Worm (Caenorhabditis elegans) whole organism, midembryonic: ENCODE measurements around the gene spin-3.

Source experiments
- cog-1 ChIP-seq: sonication (generic microtip); optimal IDR thresholded peaks from 2 replicates; lab custom pipeline; 2016; ENCODE audit warnings: missing genetic modification characterization, missing compliant biosample characterization
- klf-2 ChIP-seq: fragments of 200-800 bp; sonication (Bioruptor generic); conservative IDR thresholded peaks from 2 replicates; pipeline ENCODE4 v1.3.6; 2022; ENCODE audit warnings: missing genetic modification reagents, missing genetic modification characterization, missing compliant biosample characterization
- med-1 ChIP-seq: sonication (generic microtip); optimal IDR thresholded peaks from 2 replicates; lab custom pipeline; 2017; ENCODE audit warnings: missing genetic modification characterization, mild to moderate bottlenecking, missing compliant biosample characterization, antibody characterized with exemption, missing genetic modification reagents; ENCODE audit not compliant: insufficient read depth
- ztf-23 ChIP-seq: fragments of 200-800 bp; sonication (Bioruptor generic); IDR thresholded peaks from 2 replicates; pipeline ENCODE4 v1.3.6; 2022; ENCODE audit warnings: missing genetic modification reagents, missing genetic modification characterization, missing compliant biosample characterization

DNA sequence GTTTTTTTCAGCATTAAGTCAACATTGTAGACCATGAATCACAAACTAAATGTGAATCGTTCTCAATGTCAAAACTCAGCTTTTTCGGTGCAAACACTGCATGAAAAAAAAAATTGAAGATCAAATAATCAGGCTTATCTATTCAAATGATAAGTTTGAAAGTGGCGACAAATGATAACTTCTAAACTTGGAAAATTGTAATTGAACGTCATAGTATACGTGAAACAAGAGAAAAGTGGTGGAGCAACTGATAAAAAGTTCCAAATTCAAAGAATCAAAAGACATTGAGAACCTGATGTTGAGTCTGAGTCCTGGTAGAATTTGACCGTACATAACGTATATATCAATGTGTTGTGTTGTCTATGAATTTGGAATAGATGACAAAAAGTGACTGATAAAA lies 33.1 kb downstream of the spin-3 start:
- TF ChIP-seq klf-2 (no peak), ztf-23 (no peak), cog-1 (tag; lab: Kevin White, UChicago) (no peak), med-1 (no peak)
